Fruit fly (Drosophila melanogaster) whole organism, embryonic: ENCODE measurements around the gene Gmap.

Experiments
- Ada2b ChIP-seq: fragments of 200-800 bp; sonication (Bioruptor generic); IDR thresholded peaks from 2 replicates; pipeline ENCODE4 v1.3.6; 2022; ENCODE audit warnings: missing biosample characterization, missing genetic modification characterization
- Atf-2 ChIP-seq: fragments of 200-800 bp; sonication (Bioruptor generic); optimal IDR thresholded peaks from 2 replicates; lab custom pipeline; 2016; ENCODE audit warnings: missing biosample characterization, missing genetic modification characterization
- BEAF-32 ChIP-seq: fragments of 200-800 bp; sonication (Bioruptor generic); optimal IDR thresholded peaks from 3 replicates; lab custom pipeline; 2017; ENCODE audit warnings: missing biosample characterization, missing genetic modification characterization, mild to moderate bottlenecking, moderate library complexity, missing genetic modification reagents
- CG10543 ChIP-seq: fragments of 200-800 bp; sonication (Bioruptor generic); optimal IDR thresholded peaks from 3 replicates; lab custom pipeline; 2017; ENCODE audit warnings: missing biosample characterization, mild to moderate bottlenecking, missing genetic modification characterization, moderate library complexity
- CG11247 ChIP-seq: fragments of 200-800 bp; sonication (Bioruptor generic); IDR thresholded peaks from 2 replicates; pipeline ENCODE4 v1.3.6; 2022; ENCODE audit warnings: missing biosample characterization, missing genetic modification characterization
- CG12155 ChIP-seq: fragments of 200-800 bp; sonication (Bioruptor generic); optimal IDR thresholded peaks from 3 replicates; lab custom pipeline; 2016; ENCODE audit warnings: missing biosample characterization, missing genetic modification characterization
- CG17359 ChIP-seq: fragments of 200-800 bp; sonication (Bioruptor generic); optimal IDR thresholded peaks from 3 replicates; lab custom pipeline; 2018; ENCODE audit warnings: missing biosample characterization, mild to moderate bottlenecking, missing genetic modification characterization, moderate library complexity
- CG18764 ChIP-seq: fragments of 200-800 bp; sonication (Bioruptor generic); optimal IDR thresholded peaks from 3 replicates; lab custom pipeline; 2016; ENCODE audit warnings: missing biosample characterization, missing genetic modification characterization
- CG2120 ChIP-seq: fragments of 200-800 bp; sonication (Bioruptor generic); optimal IDR thresholded peaks from 3 replicates; lab custom pipeline; 2016; ENCODE audit warnings: missing biosample characterization, missing genetic modification characterization
- CG2875 ChIP-seq: fragments of 200-800 bp; sonication (Bioruptor generic); optimal IDR thresholded peaks from 2 replicates; lab custom pipeline; 2017; ENCODE audit warnings: missing biosample characterization, mild to moderate bottlenecking, missing genetic modification characterization, missing genetic modification reagents
- CG30403 ChIP-seq: fragments of 200-800 bp; sonication (Bioruptor generic); optimal IDR thresholded peaks from 3 replicates; lab custom pipeline; 2016; ENCODE audit warnings: missing biosample characterization, missing genetic modification characterization
- CG31224 ChIP-seq: fragments of 200-800 bp; sonication (Bioruptor generic); IDR thresholded peaks from 2 replicates; pipeline ENCODE4 v1.3.6; 2022; ENCODE audit warnings: missing biosample characterization, missing genetic modification characterization
- CG32532 ChIP-seq: fragments of 200-800 bp; sonication (Bioruptor generic); IDR thresholded peaks from 2 replicates; pipeline ENCODE4 v1.3.6; 2022; ENCODE audit warnings: missing biosample characterization, missing genetic modification characterization
- CG32767 ChIP-seq: fragments of 200-800 bp; sonication (Bioruptor generic); IDR thresholded peaks from 2 replicates; pipeline ENCODE4 v1.3.6; 2022; ENCODE audit warnings: missing biosample characterization, missing genetic modification characterization
- CG7745 ChIP-seq: fragments of 200-800 bp; sonication (Bioruptor generic); optimal IDR thresholded peaks from 2 replicates; lab custom pipeline; 2018; ENCODE audit warnings: missing biosample characterization, mild to moderate bottlenecking, missing genetic modification characterization, moderate library complexity
- CG7987 ChIP-seq: fragments of 200-800 bp; sonication (Bioruptor generic); optimal IDR thresholded peaks from 2 replicates; lab custom pipeline; 2018; ENCODE audit warnings: missing biosample characterization, mild to moderate bottlenecking, missing genetic modification characterization, moderate library complexity
- CG8388 ChIP-seq: fragments of 200-800 bp; sonication (Bioruptor generic); optimal IDR thresholded peaks from 2 replicates; lab custom pipeline; 2019; ENCODE audit warnings: missing biosample characterization, mild to moderate bottlenecking, missing genetic modification characterization, moderate library complexity
- CG9932 ChIP-seq: fragments of 200-800 bp; sonication (Bioruptor generic); IDR thresholded peaks from 2 replicates; pipeline ENCODE4 v1.3.6; 2022; ENCODE audit warnings: missing biosample characterization, missing genetic modification characterization
- Chrac-16 ChIP-seq: fragments of 200-800 bp; sonication (Bioruptor generic); optimal IDR thresholded peaks from 3 replicates; lab custom pipeline; 2016; ENCODE audit warnings: missing biosample characterization, missing genetic modification characterization
- D ChIP-seq, 2 experiments: fragments of 200-800 bp in 1 of 2; fragments of >200 bp in 1 of 2; sonication (Bioruptor generic) in 1 of 2; optimal IDR thresholded peaks; 2 replicates in 1 of 2; 3 replicates in 1 of 2; lab custom pipeline; 2017; ENCODE audit warnings: mild to moderate bottlenecking in 1 of 2, missing biosample characterization in 1 of 2, missing genetic modification characterization in 1 of 2, missing genetic modification reagents in 1 of 2
- Ets65A ChIP-seq: fragments of 200-800 bp; sonication (Bioruptor generic); peaks from one replicate; lab custom pipeline; 2016; ENCODE audit warnings: missing biosample characterization, missing genetic modification characterization
- Hsf ChIP-seq: fragments of 200-800 bp; sonication (Bioruptor generic); optimal IDR thresholded peaks from 3 replicates; lab custom pipeline; 2016; ENCODE audit warnings: missing biosample characterization, missing genetic modification characterization
- Jarid2 ChIP-seq: fragments of 200-800 bp; sonication (Bioruptor generic); optimal IDR thresholded peaks from 3 replicates; lab custom pipeline; 2017; ENCODE audit warnings: mild to moderate bottlenecking, missing biosample characterization, missing genetic modification reagents, missing genetic modification characterization
- Mes4 ChIP-seq: fragments of 200-800 bp; sonication (Bioruptor generic); optimal IDR thresholded peaks from 2 replicates; lab custom pipeline; 2016; ENCODE audit warnings: missing biosample characterization, missing genetic modification characterization
- NC2α ChIP-seq: fragments of 200-800 bp; sonication (Bioruptor generic); optimal IDR thresholded peaks from 2 replicates; lab custom pipeline; 2016; ENCODE audit warnings: missing biosample characterization, missing genetic modification characterization
- Rfx ChIP-seq: fragments of 200-800 bp; sonication (Bioruptor generic); IDR thresholded peaks from 2 replicates; pipeline ENCODE4 v1.3.6; 2022; ENCODE audit warnings: missing biosample characterization, missing genetic modification characterization
- Six4 ChIP-seq: fragments of 200-800 bp; sonication (Bioruptor generic); optimal IDR thresholded peaks from 2 replicates; lab custom pipeline; 2016; ENCODE audit warnings: missing biosample characterization, missing genetic modification characterization
- Sox102F ChIP-seq: fragments of 200-800 bp; sonication (Bioruptor generic); optimal IDR thresholded peaks from 2 replicates; lab custom pipeline; 2018; ENCODE audit warnings: missing biosample characterization, mild to moderate bottlenecking, missing genetic modification characterization, moderate library complexity
- bcd ChIP-seq: fragments of 200-800 bp; sonication (Bioruptor generic); optimal IDR thresholded peaks from 2 replicates; lab custom pipeline; 2017; ENCODE audit warnings: missing biosample characterization, mild to moderate bottlenecking, missing genetic modification characterization
- bsh ChIP-seq, 2 experiments: fragments of 200-800 bp; sonication (Bioruptor generic); optimal IDR thresholded peaks; 2 replicates each; lab custom pipeline; 2017 to 2018; ENCODE audit warnings: mild to moderate bottlenecking in 2 of 2, missing biosample characterization in 2 of 2, missing genetic modification characterization in 2 of 2, moderate library complexity in 1 of 2
- crc ChIP-seq: fragments of 200-800 bp; sonication (Bioruptor generic); optimal IDR thresholded peaks from 2 replicates; lab custom pipeline; 2016; ENCODE audit warnings: missing biosample characterization, missing genetic modification characterization
- dati ChIP-seq: fragments of 200-800 bp; sonication (Bioruptor generic); IDR thresholded peaks from 2 replicates; pipeline ENCODE4 v1.3.6; 2022; ENCODE audit warnings: missing biosample characterization, missing genetic modification characterization
- dpn ChIP-seq, 2 experiments: fragments of 200-800 bp; sonication (Bioruptor generic); optimal IDR thresholded peaks; 3 replicates each; lab custom pipeline; 2016; ENCODE audit warnings: missing biosample characterization in 2 of 2, missing genetic modification characterization in 2 of 2
- emc ChIP-seq: fragments of 200-800 bp; sonication (Bioruptor generic); optimal IDR thresholded peaks from 2 replicates; lab custom pipeline; 2016; ENCODE audit warnings: missing biosample characterization, missing genetic modification characterization
- ems ChIP-seq: fragments of 200-800 bp; sonication (Bioruptor generic); optimal IDR thresholded peaks from 3 replicates; lab custom pipeline; 2016; ENCODE audit warnings: missing biosample characterization, missing genetic modification characterization
- hkb ChIP-seq, 2 experiments: fragments of 200-800 bp in 1 of 2; fragments of >200 bp in 1 of 2; sonication (Bioruptor generic) in 1 of 2; IDR thresholded peaks in 1 of 2; optimal IDR thresholded peaks in 1 of 2; 2 replicates each; pipeline versions ENCODE4 v1.3.6 to Lab custom; 2017 to 2022; ENCODE audit warnings: missing biosample characterization in 1 of 2, missing genetic modification characterization in 1 of 2
- mam ChIP-seq: fragments of 200-800 bp; sonication (Bioruptor generic); optimal IDR thresholded peaks from 3 replicates; lab custom pipeline; 2016; ENCODE audit warnings: missing biosample characterization, missing genetic modification characterization
- nom ChIP-seq: fragments of 200-800 bp; sonication (Bioruptor generic); optimal IDR thresholded peaks from 2 replicates; lab custom pipeline; 2017; ENCODE audit warnings: missing biosample characterization, missing genetic modification characterization, mild to moderate bottlenecking, moderate library complexity, missing genetic modification reagents
- prd ChIP-seq, 3 experiments: fragments of >200 bp in 2 of 3; fragments of 200-800 bp in 1 of 3; sonication (Bioruptor generic) in 1 of 3; optimal IDR thresholded peaks in 2 of 3; IDR thresholded peaks in 1 of 3; 2 replicates in 2 of 3; 3 replicates in 1 of 3; pipeline versions ENCODE4 v1.3.6 to Lab custom; 2017 to 2022; ENCODE audit warnings: missing biosample characterization in 1 of 3, missing genetic modification characterization in 1 of 3
- rib ChIP-seq: fragments of 200-800 bp; sonication (Bioruptor generic); IDR thresholded peaks from 2 replicates; pipeline ENCODE4 v1.3.6; 2022; ENCODE audit warnings: missing biosample characterization, missing genetic modification characterization
- sim ChIP-seq: fragments of 200-800 bp; sonication (Bioruptor generic); IDR thresholded peaks from 2 replicates; pipeline ENCODE4 v1.3.6; 2022; ENCODE audit warnings: missing biosample characterization, missing genetic modification characterization
- slbo ChIP-seq: fragments of 200-800 bp; sonication (Bioruptor generic); IDR thresholded peaks from 2 replicates; pipeline ENCODE4 v1.3.6; 2022; ENCODE audit warnings: missing biosample characterization, missing genetic modification characterization
- sob ChIP-seq: fragments of 200-800 bp; sonication (Bioruptor generic); IDR thresholded peaks from 2 replicates; pipeline ENCODE4 v1.3.6; 2022; ENCODE audit warnings: missing biosample characterization, missing genetic modification characterization
- sqz ChIP-seq: fragments of 200-800 bp; sonication (Bioruptor generic); optimal IDR thresholded peaks from 3 replicates; lab custom pipeline; 2018; ENCODE audit warnings: missing biosample characterization, mild to moderate bottlenecking, missing genetic modification characterization
- tgo ChIP-seq: fragments of 200-800 bp; sonication (Bioruptor generic); IDR thresholded peaks from 3 replicates; pipeline ENCODE4 v1.3.6; 2022; ENCODE audit warnings: missing biosample characterization, missing genetic modification characterization
- tin ChIP-seq: fragments of 200-800 bp; sonication (Bioruptor generic); optimal IDR thresholded peaks from 3 replicates; lab custom pipeline; 2016; ENCODE audit warnings: missing biosample characterization, missing genetic modification characterization
- ttk ChIP-seq: fragments of 200-800 bp; sonication (Bioruptor generic); IDR thresholded peaks from 2 replicates; pipeline ENCODE4 v2.1.2; 2022; ENCODE audit warnings: missing biosample characterization, missing genetic modification characterization
- vvl ChIP-seq: fragments of 200-800 bp; sonication (Bioruptor generic); IDR thresholded peaks from 2 replicates; pipeline ENCODE4 v1.3.6; 2022; ENCODE audit warnings: missing biosample characterization, missing genetic modification characterization
- zen2 ChIP-seq: fragments of 200-800 bp; sonication (Bioruptor generic); IDR thresholded peaks from 3 replicates; pipeline ENCODE4 v1.3.6; 2022; ENCODE audit warnings: missing biosample characterization, missing genetic modification characterization; ENCODE audit not compliant: partially characterized antibody

Gene Gmap

DNA sequence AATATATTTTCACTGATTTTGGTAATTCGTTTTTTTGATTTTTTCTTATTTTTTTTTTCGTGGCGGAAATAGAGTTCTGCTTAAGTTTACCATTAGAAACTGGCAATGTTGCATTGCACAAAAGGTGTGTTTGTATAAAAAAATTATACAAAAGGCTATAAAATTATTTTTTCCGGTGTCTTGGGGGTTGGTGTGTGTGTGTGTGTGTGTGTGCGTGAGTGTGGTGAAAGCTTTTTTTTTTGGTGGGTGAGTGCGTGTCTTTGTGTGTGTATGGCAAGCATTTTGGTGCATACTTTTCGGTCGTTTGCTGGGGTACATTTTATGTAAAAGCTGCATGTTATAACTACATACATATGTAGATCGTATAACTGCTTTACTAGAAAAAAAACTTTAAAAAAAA is 24.7 kb downstream of the Gmap start:
- TF ChIP-seq Mes4 (GFP tag; lab: Kevin White, UChicago) (no peak), NC2α (no peak), Ets65A (GFP tag; lab: Kevin White, UChicago) (peak; percentile 88), CG12155 (GFP tag; lab: Kevin White, UChicago) (peak; percentile 10), Six4 (GFP tag; lab: Kevin White, UChicago) (no peak), sqz (GFP tag; lab: Kevin White, UChicago) (peak; percentile 24), Atf-2 (GFP tag; lab: Kevin White, UChicago) (no peak), Rfx (GFP tag; lab: Robert Waterston, UW) (peak; percentile 31; the same call in 1 of the 2 replicates), vvl (peak; percentile 35; the same call in 1 of the 2 replicates), rib (GFP tag; lab: Robert Waterston, UW) (no peak), tin (GFP tag; lab: Kevin White, UChicago) (peak; percentile 14), sim (GFP tag; lab: Robert Waterston, UW) (no peak), CG7745 (tag; lab: Kevin White, UChicago) (no peak), CG32532 (GFP tag; lab: Robert Waterston, UW) (peak; percentile 25; the same call in 1 of the 2 replicates), BEAF-32 (no peak), CG10543 (no peak), Jarid2 (no peak), CG18764 (GFP tag; lab: Kevin White, UChicago) (no peak), ttk (GFP tag; lab: Robert Waterston, UW) (0 out of 2 replicates have a peak, but pooled peaks have one; percentile 12), sob (GFP tag; lab: Robert Waterston, UW) (0 out of 2 replicates have a peak, but pooled peaks have one; percentile 16), CG32767 (GFP tag; lab: Robert Waterston, UW) (0 out of 2 replicates have a peak, but pooled peaks have one; percentile 14), CG8388 (no peak), bcd (GFP tag; lab: Kevin White, UChicago) (no peak), ems (GFP tag; lab: Kevin White, UChicago) (peak; percentile 1), Hsf (peak; percentile 9), crc (GFP tag; lab: Kevin White, UChicago) (no peak), CG30403 (GFP tag; lab: Kevin White, UChicago) (peak; percentile 31), CG31224 (GFP tag; lab: Robert Waterston, UW) (0 out of 2 replicates have a peak, but pooled peaks have one; percentile 15), zen2 (GFP tag; lab: Robert Waterston, UW) (no peak), dati (GFP tag; lab: Robert Waterston, UW) (no peak), bsh (GFP tag; optimal IDR thresholded peaks at IDR 0.05; lab: Kevin White, UChicago) (peak in 1 of 2 experiments; percentile 3), hkb (optimal IDR thresholded peaks at IDR 0.05; lab: Kevin White, UChicago) (no peak), hkb (GFP tag; IDR thresholded peaks at IDR 0.05; lab: Robert Waterston, UW) (peak; percentile 22; the same call in 1 of the 2 replicates), CG2875 (GFP tag; lab: Kevin White, UChicago) (no peak), CG7987 (GFP tag; lab: Kevin White, UChicago) (no peak), emc (no peak), Ada2b (GFP tag; lab: Robert Waterston, UW) (no peak), dpn (GFP tag; optimal IDR thresholded peaks at IDR 0.05; lab: Kevin White, UChicago) (peak in 1 of 2 experiments; percentile 22), CG11247 (GFP tag; lab: Robert Waterston, UW) (no peak), mam (GFP tag; lab: Kevin White, UChicago) (peak; percentile 18), Sox102F (GFP tag; lab: Kevin White, UChicago) (peak; percentile 36), CG2120 (GFP tag; lab: Kevin White, UChicago) (peak; percentile 50), CG17359 (peak; percentile 40), CG9932 (GFP tag; lab: Robert Waterston, UW) (no peak), D (optimal IDR thresholded peaks at IDR 0.05; lab: Kevin White, UChicago) (no peak), D (GFP tag; optimal IDR thresholded peaks at IDR 0.05; lab: Kevin White, UChicago) (no peak), slbo (GFP tag; lab: Robert Waterston, UW) (peak; percentile 28; the same call in 1 of the 2 replicates), Chrac-16 (GFP tag; lab: Kevin White, UChicago) (peak; percentile 2), tgo (GFP tag; lab: Robert Waterston, UW) (0 out of 3 replicates have a peak, but pooled peaks have one; percentile 16), prd (optimal IDR thresholded peaks at IDR 0.05; lab: Kevin White, UChicago) (no peak), prd (GFP tag; IDR thresholded peaks at IDR 0.05; lab: Robert Waterston, UW) (peak; percentile 38; the same call in 1 of the 3 replicates), nom (GFP tag; lab: Kevin White, UChicago) (no peak)
